Fruit fly (Drosophila melanogaster) whole organism, adult: Measurements from ENCODE around the gene Ufd4.

ENCODE experiments used
- CG11617 ChIP-seq: fragments of 200-800 bp; sonication (Bioruptor generic); optimal IDR thresholded peaks from 2 replicates; lab custom pipeline; 2017; ENCODE audit warnings: mild to moderate bottlenecking, missing biosample characterization, missing genetic modification reagents, missing genetic modification characterization
- CG14711 ChIP-seq: fragments of 200-800 bp; sonication (Bioruptor generic); optimal IDR thresholded peaks from 2 replicates; lab custom pipeline; 2018; ENCODE audit warnings: missing biosample characterization, mild to moderate bottlenecking, missing genetic modification characterization, moderate library complexity
- CG33017 ChIP-seq: fragments of 200-800 bp; sonication (Bioruptor generic); optimal IDR thresholded peaks from 2 replicates; lab custom pipeline; 2018; ENCODE audit warnings: missing biosample characterization, mild to moderate bottlenecking, missing genetic modification characterization, moderate library complexity
- CG7101 ChIP-seq: fragments of 200-800 bp; sonication (Bioruptor generic); optimal IDR thresholded peaks from 2 replicates; lab custom pipeline; 2018; ENCODE audit warnings: missing biosample characterization, mild to moderate bottlenecking, missing genetic modification characterization, moderate library complexity
- Clk ChIP-seq: fragments of 200-800 bp; sonication (Bioruptor generic); optimal IDR thresholded peaks from 2 replicates; lab custom pipeline; 2017; ENCODE audit warnings: missing biosample characterization, missing genetic modification characterization
- Crg-1 ChIP-seq: fragments of 200-800 bp; sonication (Bioruptor generic); optimal IDR thresholded peaks from 2 replicates; lab custom pipeline; 2016; ENCODE audit warnings: missing biosample characterization, missing genetic modification characterization
- Hr96 ChIP-seq: fragments of 200-800 bp; sonication (Bioruptor generic); optimal IDR thresholded peaks from 2 replicates; lab custom pipeline; 2016; ENCODE audit warnings: missing biosample characterization, missing genetic modification characterization
- cic ChIP-seq: fragments of 200-800 bp; sonication (Bioruptor generic); optimal IDR thresholded peaks from 2 replicates; lab custom pipeline; 2017; ENCODE audit warnings: missing biosample characterization, mild to moderate bottlenecking, missing genetic modification characterization, moderate library complexity
- kay ChIP-seq: fragments of 200-800 bp; sonication (Bioruptor generic); peaks from one replicate; lab custom pipeline; 2016; ENCODE audit warnings: missing biosample characterization, missing genetic modification characterization, borderline replicate concordance
- pad ChIP-seq: fragments of 200-800 bp; sonication (Bioruptor generic); optimal IDR thresholded peaks from 3 replicates; lab custom pipeline; 2017; ENCODE audit warnings: missing biosample characterization, missing genetic modification characterization, mild to moderate bottlenecking, moderate library complexity, missing genetic modification reagents
- tj ChIP-seq: fragments of 200-800 bp; sonication (Bioruptor generic); optimal IDR thresholded peaks from 3 replicates; lab custom pipeline; 2017; ENCODE audit warnings: missing biosample characterization, mild to moderate bottlenecking, missing genetic modification characterization, moderate library complexity
- toe ChIP-seq: fragments of 200-800 bp; sonication (Bioruptor generic); optimal IDR thresholded peaks from 2 replicates; lab custom pipeline; 2016; ENCODE audit warnings: missing biosample characterization, missing genetic modification characterization

dm6 chr2L:10291276-10291675 is 889 bp downstream of the Ufd4 start:
- TF ChIP-seq Hr96 (GFP tag; lab: Kevin White, UChicago) (no peak), CG11617 (GFP tag; lab: Kevin White, UChicago) (no peak), kay (GFP tag; lab: Kevin White, UChicago) (peak; percentile 61), pad (GFP tag; lab: Kevin White, UChicago) (no peak), Crg-1 (no peak), CG7101 (tag; lab: Kevin White, UChicago) (no peak), CG14711 (tag; lab: Kevin White, UChicago) (no peak), toe (no peak), CG33017 (tag; lab: Kevin White, UChicago) (no peak), tj (no peak), cic (GFP tag; lab: Kevin White, UChicago) (no peak), Clk (GFP tag; lab: Kevin White, UChicago) (no peak)
